Worm (Caenorhabditis elegans): ENCODE results near the gene Y54G2A.37.

DNA sequence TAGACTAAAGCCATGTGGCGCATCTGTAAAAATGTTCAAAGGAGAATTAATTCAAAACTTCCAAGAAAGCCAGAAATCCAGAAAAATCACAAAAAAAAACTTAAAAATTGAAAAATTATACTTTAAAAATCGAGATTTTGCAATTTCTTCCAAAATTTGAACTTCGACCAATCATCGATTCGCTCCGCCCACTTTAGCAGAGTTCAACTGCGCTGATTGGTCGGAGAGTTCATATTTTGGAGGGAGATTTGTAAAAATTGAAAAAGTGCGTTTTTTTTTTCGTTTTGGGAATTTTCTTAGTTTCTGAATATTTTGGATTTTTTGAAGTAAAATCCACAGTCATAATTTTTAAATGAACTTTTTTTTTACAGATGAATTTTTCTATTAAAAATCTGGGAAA, 26.6 kb upstream of the Y54G2A.37 start:
- TF ChIP-seq snu-23 (GFP tag; optimal IDR thresholded peaks at IDR 0.05) (no peak), sptf-1 (tag; optimal IDR thresholded peaks at IDR 0.05) (no peak), sup-37 (GFP tag; optimal IDR thresholded peaks at IDR 0.05) (no peak), mab-9 (GFP tag; IDR thresholded peaks at IDR 0.05) (no peak), nhr-90 (tag; optimal IDR thresholded peaks at IDR 0.05; ENCODE audit: poor library complexity) (no peak), lsy-2 (tag; optimal IDR thresholded peaks at IDR 0.05) (no peak), ztf-11 (tag; optimal IDR thresholded peaks at IDR 0.05) (no peak), fkh-10 (GFP tag; optimal IDR thresholded peaks at IDR 0.05) (no peak), sox-4 (tag; optimal IDR thresholded peaks at IDR 0.05) (no peak), F16B12.6 (tag; optimal IDR thresholded peaks at IDR 0.05) (no peak), snpc-4 (tag; optimal IDR thresholded peaks at IDR 0.05) (no peak), mef-2 (tag; optimal IDR thresholded peaks at IDR 0.05) (no peak)

Measured in whole organism, L1 larva.